Worm (Caenorhabditis elegans) whole organism, L4 larva: ENCODE measurements around the gene C26E1.1.

Source experiments
- F10B5.3 ChIP-seq: sonication (generic microtip); optimal IDR thresholded peaks from 2 replicates; lab custom pipeline; 2016; ENCODE audit warnings: mild to moderate bottlenecking, missing genetic modification characterization, missing compliant biosample characterization
- F26F4.8 ChIP-seq: fragments of 200-800 bp; sonication (Bioruptor generic); conservative IDR thresholded peaks from 2 replicates; pipeline ENCODE4 v1.3.6; 2022; ENCODE audit warnings: missing genetic modification characterization, missing compliant biosample characterization
- F49E8.2 ChIP-seq: sonication (generic microtip); optimal IDR thresholded peaks from 2 replicates; lab custom pipeline; 2016; ENCODE audit warnings: missing compliant biosample characterization, mild to moderate bottlenecking, missing genetic modification characterization, borderline replicate concordance
- Y48G9A.11 ChIP-seq: fragments of 200-800 bp; sonication (Bioruptor generic); IDR thresholded peaks from 2 replicates; pipeline ENCODE4 v1.3.6; 2022; ENCODE audit warnings: missing genetic modification reagents, missing genetic modification characterization, missing compliant biosample characterization
- ZK546.5 ChIP-seq, 2 experiments: sonication (generic microtip); optimal IDR thresholded peaks; 2 replicates each; lab custom pipeline; 2017; ENCODE audit warnings: missing biosample characterization in 2 of 2, missing genetic modification characterization in 2 of 2
- aha-1 ChIP-seq: fragments of 150-350 bp; peaks from one replicate; lab custom pipeline; 2014; ENCODE audit warnings: missing biosample characterization, missing genetic modification characterization
- aly-2 ChIP-seq: sonication (generic microtip); optimal IDR thresholded peaks from 2 replicates; lab custom pipeline; 2018; ENCODE audit warnings: missing biosample characterization, missing genetic modification characterization
- ama-1 ChIP-seq: fragments of 150-350 bp; optimal IDR thresholded peaks from 2 replicates; lab custom pipeline; 2014; ENCODE audit warnings: inconsistent platforms, mixed read lengths
- ceh-32 ChIP-seq: sonication (generic microtip); optimal IDR thresholded peaks from 2 replicates; lab custom pipeline; 2016; ENCODE audit warnings: mild to moderate bottlenecking, missing genetic modification characterization, missing compliant biosample characterization; ENCODE audit not compliant: poor library complexity
- daf-12 ChIP-seq: fragments of 150-350 bp; optimal IDR thresholded peaks from 2 replicates; lab custom pipeline; 2014; ENCODE audit warnings: missing biosample characterization, missing genetic modification reagents, missing genetic modification characterization
- daf-16 ChIP-seq, 3 experiments: sonication (generic microtip); optimal IDR thresholded peaks; 2 replicates each; lab custom pipeline; 2016 to 2017; ENCODE audit warnings: missing genetic modification characterization in 3 of 3, missing genetic modification reagents in 3 of 3, mild to moderate bottlenecking in 2 of 3, missing compliant biosample characterization in 2 of 3, missing biosample characterization in 1 of 3, moderate library complexity in 1 of 3
- daf-19 ChIP-seq: fragments of 200-800 bp; sonication (Bioruptor generic); conservative IDR thresholded peaks from 2 replicates; pipeline ENCODE4 v1.3.6; 2022; ENCODE audit warnings: missing genetic modification characterization, missing compliant biosample characterization
- dmd-6 ChIP-seq: fragments of 200-800 bp; sonication (Bioruptor generic); IDR thresholded peaks from 2 replicates; pipeline ENCODE4 v1.3.6; 2022; ENCODE audit warnings: missing genetic modification reagents, missing genetic modification characterization, missing compliant biosample characterization
- dmd-9 ChIP-seq: fragments of 200-800 bp; sonication (Bioruptor generic); IDR thresholded peaks from 2 replicates; pipeline ENCODE4 v1.3.6; 2022; ENCODE audit warnings: missing genetic modification reagents, missing genetic modification characterization, missing compliant biosample characterization
- duxl-1 ChIP-seq: sonication (generic microtip); optimal IDR thresholded peaks from 2 replicates; lab custom pipeline; 2016; ENCODE audit warnings: mild to moderate bottlenecking, missing genetic modification characterization, moderate library complexity, missing compliant biosample characterization; ENCODE audit not compliant: poor library complexity
- hlh-11 ChIP-seq: fragments of 200-800 bp; sonication (Bioruptor generic); optimal IDR thresholded peaks from 2 replicates; lab custom pipeline; 2018; ENCODE audit warnings: mild to moderate bottlenecking, missing genetic modification characterization, missing compliant biosample characterization
- jun-1 ChIP-seq: fragments of 150-350 bp; optimal IDR thresholded peaks from 2 replicates; lab custom pipeline; 2014; ENCODE audit warnings: missing biosample characterization, missing genetic modification reagents, missing genetic modification characterization
- lin-1 ChIP-seq: fragments of 200-800 bp; sonication (Bioruptor generic); IDR thresholded peaks from 2 replicates; pipeline ENCODE4 v1.3.6; 2022; ENCODE audit warnings: missing genetic modification reagents, missing genetic modification characterization, missing compliant biosample characterization
- lin-15B ChIP-seq: fragments of 150-350 bp; sonication (generic microtip); optimal IDR thresholded peaks from 3 replicates; lab custom pipeline; 2014; ENCODE audit warnings: missing biosample characterization, missing genetic modification characterization
- lin-38 ChIP-seq: fragments of 200-800 bp; sonication (Bioruptor generic); IDR thresholded peaks from 2 replicates; pipeline ENCODE4 v1.3.6; 2022; ENCODE audit warnings: missing genetic modification reagents, missing genetic modification characterization, missing compliant biosample characterization
- madf-5 ChIP-seq, 2 experiments: fragments of 200-800 bp; sonication (Bioruptor generic); IDR thresholded peaks; 2 replicates each; pipeline ENCODE4 v1.3.6; 2022; ENCODE audit warnings: missing compliant biosample characterization in 2 of 2, missing genetic modification characterization in 2 of 2
- mdl-1 ChIP-seq, 2 experiments: fragments of 150-350 bp in 1 of 2; sonication (generic microtip) in 1 of 2; optimal IDR thresholded peaks; 2 replicates each; lab custom pipeline; 2014 to 2017; ENCODE audit warnings: missing biosample characterization in 2 of 2, missing genetic modification characterization in 2 of 2
- mdt-29 ChIP-seq: fragments of 200-800 bp; sonication (Bioruptor generic); IDR thresholded peaks from 2 replicates; pipeline ENCODE4 v1.3.6; 2022; ENCODE audit warnings: missing genetic modification reagents, missing genetic modification characterization, missing compliant biosample characterization
- mes-2 ChIP-seq: sonication (generic microtip); optimal IDR thresholded peaks from 2 replicates; lab custom pipeline; 2016; ENCODE audit warnings: missing genotype, mild to moderate bottlenecking, missing genetic modification characterization, missing compliant biosample characterization; ENCODE audit not compliant: poor library complexity, severe bottlenecking
- nhr-102 ChIP-seq: sonication (generic microtip); optimal IDR thresholded peaks from 2 replicates; lab custom pipeline; 2016; ENCODE audit warnings: mild to moderate bottlenecking, missing genetic modification characterization, moderate library complexity, missing compliant biosample characterization
- nhr-11 ChIP-seq: fragments of 150-350 bp; optimal IDR thresholded peaks from 2 replicates; lab custom pipeline; 2014; ENCODE audit warnings: missing biosample characterization, missing genetic modification characterization
- nhr-237 ChIP-seq: sonication (generic microtip); optimal IDR thresholded peaks from 2 replicates; lab custom pipeline; 2017; ENCODE audit warnings: missing biosample characterization, missing genetic modification characterization
- nhr-25 ChIP-seq: sonication (generic microtip); optimal IDR thresholded peaks from 2 replicates; lab custom pipeline; 2017; ENCODE audit warnings: missing genetic modification characterization, mild to moderate bottlenecking, missing compliant biosample characterization, antibody characterized with exemption, moderate library complexity, borderline replicate concordance; ENCODE audit not compliant: insufficient read depth
- nhr-42 ChIP-seq: fragments of 200-800 bp; sonication (Bioruptor generic); IDR thresholded peaks from 2 replicates; pipeline ENCODE4 v1.3.6; 2022; ENCODE audit warnings: missing genetic modification characterization, missing compliant biosample characterization
- nhr-76 ChIP-seq: fragments of 150-350 bp; optimal IDR thresholded peaks from 2 replicates; lab custom pipeline; 2014; ENCODE audit warnings: missing biosample characterization, missing genetic modification characterization
- pha-4 ChIP-seq, 2 experiments: fragments of 150-350 bp in 1 of 2; fragments of 200-800 bp in 1 of 2; sonication (Bioruptor generic) in 1 of 2; IDR thresholded peaks in 1 of 2; optimal IDR thresholded peaks in 1 of 2; 2 replicates each; pipeline versions ENCODE4 v1.3.6 to Lab custom; 2014 to 2022; ENCODE audit warnings: missing genetic modification characterization in 2 of 2, missing genetic modification reagents in 2 of 2, missing biosample characterization in 1 of 2, missing compliant biosample characterization in 1 of 2
- php-3 ChIP-seq: fragments of 200-800 bp; sonication (Bioruptor generic); IDR thresholded peaks from 2 replicates; pipeline ENCODE4 v1.3.6; 2022; ENCODE audit warnings: missing genetic modification reagents, missing genetic modification characterization, missing compliant biosample characterization
- pqm-1 ChIP-seq: sonication (generic microtip); optimal IDR thresholded peaks from 2 replicates; lab custom pipeline; 2017; ENCODE audit warnings: missing biosample characterization, missing genetic modification characterization
- rbr-2 ChIP-seq: sonication (generic microtip); optimal IDR thresholded peaks from 2 replicates; lab custom pipeline; 2016; ENCODE audit warnings: missing genotype, missing genetic modification characterization, missing compliant biosample characterization
- sdz-12 ChIP-seq: fragments of 200-800 bp; sonication (Bioruptor generic); optimal IDR thresholded peaks from 2 replicates; lab custom pipeline; 2018; ENCODE audit warnings: mild to moderate bottlenecking, missing genetic modification characterization, missing compliant biosample characterization
- set-16 ChIP-seq: fragments of 200-800 bp; sonication (Bioruptor generic); IDR thresholded peaks from 2 replicates; pipeline ENCODE4 v1.3.6; 2022; ENCODE audit warnings: missing genetic modification reagents, missing genetic modification characterization, missing compliant biosample characterization
- skn-1 ChIP-seq: fragments of 150-350 bp; optimal IDR thresholded peaks from 2 replicates; lab custom pipeline; 2014; ENCODE audit warnings: missing biosample characterization, missing genetic modification characterization
- snpc-1.2 ChIP-seq: fragments of 200-800 bp; sonication (Bioruptor generic); IDR thresholded peaks from 2 replicates; pipeline ENCODE4 v1.3.6; 2022; ENCODE audit warnings: missing genetic modification reagents, missing genetic modification characterization, missing compliant biosample characterization
- tra-1 ChIP-seq: fragments of 200-800 bp; sonication (Bioruptor generic); IDR thresholded peaks from 2 replicates; pipeline ENCODE4 v1.3.6; 2022; ENCODE audit warnings: missing genetic modification reagents, missing genetic modification characterization, missing compliant biosample characterization
- unc-130 ChIP-seq: sonication (generic microtip); optimal IDR thresholded peaks from 2 replicates; lab custom pipeline; 2016; ENCODE audit warnings: missing genetic modification reagents, missing genetic modification characterization, missing compliant biosample characterization
- vab-7 ChIP-seq: fragments of 200-800 bp; sonication (Bioruptor generic); IDR thresholded peaks from 2 replicates; pipeline ENCODE4 v1.3.6; 2022; ENCODE audit warnings: missing genetic modification reagents, missing genetic modification characterization, missing compliant biosample characterization
- ztf-11 ChIP-seq: fragments of 150-350 bp; optimal IDR thresholded peaks from 2 replicates; lab custom pipeline; 2014; ENCODE audit warnings: missing biosample characterization, missing genetic modification characterization
- ztf-7 ChIP-seq: fragments of 150-350 bp; optimal IDR thresholded peaks from 2 replicates; lab custom pipeline; 2014; ENCODE audit warnings: missing biosample characterization, missing genetic modification characterization

C26E1.1 gene

DNA sequence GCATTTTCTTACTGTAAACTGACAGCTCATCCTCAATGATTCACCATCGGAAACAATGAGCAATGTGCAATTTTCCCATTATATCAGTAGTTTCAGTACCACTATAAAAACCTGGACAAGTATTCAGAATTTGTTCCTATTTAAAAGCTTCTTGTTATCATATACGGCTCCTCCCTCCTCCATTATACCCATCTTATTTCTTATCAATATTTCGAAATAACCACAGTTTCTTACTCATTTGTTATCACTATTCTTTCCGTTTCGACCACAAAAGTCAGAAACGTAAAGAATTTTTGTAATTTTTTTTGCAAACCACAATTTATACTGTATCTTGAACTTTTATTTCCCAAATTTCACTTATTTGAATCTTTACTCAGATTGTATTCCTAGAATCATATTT, 29.3 kb upstream of the C26E1.1 start (continued):
- TF ChIP-seq pha-4 (GFP tag; IDR thresholded peaks at IDR 0.05; lab: Robert Waterston, UW) (0 out of 2 replicates have a peak, but pooled peaks have one; percentile 36), pha-4 (tag; optimal IDR thresholded peaks at IDR 0.05; lab: Kevin White, UChicago) (no peak), F26F4.8 (GFP tag; lab: Robert Waterston, UW) (no peak), duxl-1 (no peak), mes-2 (tag; lab: Kevin White, UChicago) (no peak), nhr-76 (tag; lab: Kevin White, UChicago) (no peak), ZK546.5 (tag; optimal IDR thresholded peaks at IDR 0.05; lab: Kevin White, UChicago) (no peak), set-16 (GFP tag; lab: Robert Waterston, UW) (no peak), hlh-11 (peak; percentile 45), lin-1 (peak; percentile 12; the same call in 1 of the 2 replicates), php-3 (GFP tag; lab: Robert Waterston, UW) (peak; percentile 59; the same call in 1 of the 2 replicates), dmd-9 (GFP tag; lab: Robert Waterston, UW) (no peak), lin-15B (no peak), madf-5 (GFP tag; IDR thresholded peaks at IDR 0.05; lab: Robert Waterston, UW) (no peak), lin-38 (no peak), daf-12 (tag; lab: Kevin White, UChicago) (no peak), pqm-1 (tag; lab: Kevin White, UChicago) (peak; percentile 96), rbr-2 (tag; lab: Kevin White, UChicago) (no peak), ama-1 (lab: Kevin White, UChicago) (no peak), vab-7 (no peak), jun-1 (tag; lab: Kevin White, UChicago) (peak; percentile 46), unc-130 (GFP tag; lab: Kevin White, UChicago) (no peak), mdl-1 (tag; optimal IDR thresholded peaks at IDR 0.05; lab: Kevin White, UChicago) (no peak), nhr-42 (no peak), Y48G9A.11 (GFP tag; lab: Robert Waterston, UW) (no peak), nhr-11 (tag; lab: Kevin White, UChicago) (no peak), ceh-32 (no peak), F49E8.2 (tag; lab: Kevin White, UChicago) (no peak), tra-1 (GFP tag; lab: Robert Waterston, UW) (0 out of 2 replicates have a peak, but pooled peaks have one; percentile 28), nhr-25 (tag; lab: Kevin White, UChicago) (no peak), nhr-102 (peak; percentile 38), mdt-29 (GFP tag; lab: Robert Waterston, UW) (no peak), nhr-237 (tag; lab: Kevin White, UChicago) (no peak), daf-16 (GFP tag; optimal IDR thresholded peaks at IDR 0.05; lab: Kevin White, UChicago) (no peak), daf-16 (tag; optimal IDR thresholded peaks at IDR 0.05; lab: Kevin White, UChicago) (peak; percentile 48), sdz-12 (GFP tag; lab: Kevin White, UChicago) (no peak), aly-2 (tag; lab: Kevin White, UChicago) (no peak), aha-1 (tag; lab: Kevin White, UChicago) (no peak), skn-1 (tag; lab: Kevin White, UChicago) (no peak), ztf-11 (no peak), dmd-6 (GFP tag; lab: Robert Waterston, UW) (peak; percentile 74), ztf-7 (tag; lab: Kevin White, UChicago) (no peak), daf-19 (GFP tag; lab: Robert Waterston, UW) (no peak), snpc-1.2 (no peak), F10B5.3 (no peak)
